Fruit fly (Drosophila melanogaster) whole organism, embryonic: ENCODE results near the gene Trl.
A peak's percentile ranks its signal among the peaks of the same experiment; 100 is the strongest.

ENCODE experiments used
- Atf-2 ChIP-seq: fragments of 200-800 bp; sonication (Bioruptor generic); optimal IDR thresholded peaks from 2 replicates; lab custom pipeline; 2016; ENCODE audit warnings: missing biosample characterization, missing genetic modification characterization
- CG10565 ChIP-seq: fragments of 200-800 bp; sonication (Bioruptor generic); optimal IDR thresholded peaks from 3 replicates; lab custom pipeline; 2016; ENCODE audit warnings: missing biosample characterization, mild to moderate bottlenecking, missing genetic modification characterization
- CG11695 ChIP-seq: fragments of 200-800 bp; sonication (Bioruptor generic); IDR thresholded peaks from 3 replicates; pipeline ENCODE4 v1.3.6; 2022; ENCODE audit warnings: missing biosample characterization, missing genetic modification characterization
- CG12155 ChIP-seq: fragments of 200-800 bp; sonication (Bioruptor generic); optimal IDR thresholded peaks from 3 replicates; lab custom pipeline; 2016; ENCODE audit warnings: missing biosample characterization, missing genetic modification characterization
- CG1233 ChIP-seq: fragments of 200-800 bp; sonication (Bioruptor generic); optimal IDR thresholded peaks from 4 replicates; lab custom pipeline; 2018; ENCODE audit warnings: missing biosample characterization, mild to moderate bottlenecking, missing genetic modification characterization
- CG13424 ChIP-seq: fragments of 200-800 bp; sonication (Bioruptor generic); optimal IDR thresholded peaks from 2 replicates; lab custom pipeline; 2019; ENCODE audit warnings: missing biosample characterization, mild to moderate bottlenecking, missing genetic modification characterization, moderate library complexity
- CG13775 ChIP-seq: fragments of 200-800 bp; sonication (Bioruptor generic); optimal IDR thresholded peaks from 3 replicates; lab custom pipeline; 2017; ENCODE audit warnings: missing biosample characterization, mild to moderate bottlenecking, missing genetic modification characterization
- CG14441 ChIP-seq: fragments of 200-800 bp; sonication (Bioruptor generic); IDR thresholded peaks from 2 replicates; pipeline ENCODE4 v1.3.6; 2022; ENCODE audit warnings: missing biosample characterization, missing genetic modification characterization
- CG14667 ChIP-seq: fragments of 200-800 bp; sonication (Bioruptor generic); IDR thresholded peaks from 2 replicates; pipeline ENCODE4 v1.3.6; 2022; ENCODE audit warnings: missing biosample characterization, missing genetic modification characterization
- CG14710 ChIP-seq: fragments of 200-800 bp; sonication (Bioruptor generic); optimal IDR thresholded peaks from 3 replicates; lab custom pipeline; 2019; ENCODE audit warnings: missing biosample characterization, mild to moderate bottlenecking, missing genetic modification characterization, moderate library complexity
- CG1603 ChIP-seq: fragments of 200-800 bp; sonication (Bioruptor generic); optimal IDR thresholded peaks from 2 replicates; lab custom pipeline; 2019; ENCODE audit warnings: missing biosample characterization, mild to moderate bottlenecking, missing genetic modification characterization, moderate library complexity
- CG17361 ChIP-seq: fragments of 200-800 bp; sonication (Bioruptor generic); IDR thresholded peaks from 3 replicates; pipeline ENCODE4 v1.3.6; 2022; ENCODE audit warnings: missing biosample characterization, missing genetic modification characterization
- CG18011 ChIP-seq: fragments of 200-800 bp; sonication (Bioruptor generic); optimal IDR thresholded peaks from 2 replicates; lab custom pipeline; 2017; ENCODE audit warnings: missing biosample characterization, missing genetic modification characterization, mild to moderate bottlenecking, moderate library complexity, missing genotype
- CG31365 ChIP-seq: fragments of 200-800 bp; sonication (Bioruptor generic); optimal IDR thresholded peaks from 2 replicates; lab custom pipeline; 2018; ENCODE audit warnings: missing biosample characterization, mild to moderate bottlenecking, missing genetic modification characterization
- CG7271 ChIP-seq: fragments of 200-800 bp; sonication (Bioruptor generic); optimal IDR thresholded peaks from 2 replicates; lab custom pipeline; 2018; ENCODE audit warnings: missing biosample characterization, mild to moderate bottlenecking, missing genetic modification characterization, moderate library complexity
- CG7745 ChIP-seq: fragments of 200-800 bp; sonication (Bioruptor generic); optimal IDR thresholded peaks from 2 replicates; lab custom pipeline; 2018; ENCODE audit warnings: missing biosample characterization, mild to moderate bottlenecking, missing genetic modification characterization, moderate library complexity
- CG9817 ChIP-seq: fragments of 200-800 bp; sonication (Bioruptor generic); optimal IDR thresholded peaks from 2 replicates; lab custom pipeline; 2018; ENCODE audit warnings: missing biosample characterization, mild to moderate bottlenecking, missing genetic modification characterization, moderate library complexity
- Dfd ChIP-seq, 2 experiments: fragments of >200 bp; optimal IDR thresholded peaks; 2 replicates each; lab custom pipeline; 2017; ENCODE audit warnings: missing biosample characterization in 2 of 2, missing genetic modification characterization in 2 of 2
- Ets65A ChIP-seq: fragments of 200-800 bp; sonication (Bioruptor generic); peaks from one replicate; lab custom pipeline; 2016; ENCODE audit warnings: missing biosample characterization, missing genetic modification characterization
- HLH3B ChIP-seq: fragments of 200-800 bp; sonication (Bioruptor generic); IDR thresholded peaks from 2 replicates; pipeline ENCODE4 v1.3.6; 2022; ENCODE audit warnings: missing biosample characterization, missing genetic modification characterization
- Hr39 ChIP-seq: fragments of >200 bp; optimal IDR thresholded peaks from 2 replicates; lab custom pipeline; 2017
- Ravus ChIP-seq: fragments of 200-800 bp; sonication (Bioruptor generic); IDR thresholded peaks from 2 replicates; pipeline ENCODE4 v1.3.6; 2022; ENCODE audit warnings: missing biosample characterization, missing genetic modification characterization
- Sox100B ChIP-seq: fragments of 200-800 bp; sonication (Bioruptor generic); optimal IDR thresholded peaks from 3 replicates; lab custom pipeline; 2018; ENCODE audit warnings: missing biosample characterization, mild to moderate bottlenecking, missing genetic modification characterization
- Sry-δ ChIP-seq: fragments of 200-800 bp; sonication (Bioruptor generic); optimal IDR thresholded peaks from 2 replicates; lab custom pipeline; 2016; ENCODE audit warnings: missing biosample characterization, missing genetic modification characterization
- Usf ChIP-seq: fragments of 200-800 bp; sonication (Bioruptor generic); optimal IDR thresholded peaks from 2 replicates; lab custom pipeline; 2017; ENCODE audit warnings: missing genotype, missing biosample characterization, missing genetic modification characterization
- bcd ChIP-seq: fragments of 200-800 bp; sonication (Bioruptor generic); optimal IDR thresholded peaks from 2 replicates; lab custom pipeline; 2017; ENCODE audit warnings: missing biosample characterization, mild to moderate bottlenecking, missing genetic modification characterization
- dmrt99B ChIP-seq: fragments of 200-800 bp; sonication (Bioruptor generic); optimal IDR thresholded peaks from 2 replicates; lab custom pipeline; 2018; ENCODE audit warnings: missing biosample characterization, mild to moderate bottlenecking, missing genetic modification characterization, moderate library complexity
- dysf ChIP-seq: fragments of 200-800 bp; sonication (Bioruptor generic); IDR thresholded peaks from 3 replicates; pipeline ENCODE4 v1.3.6; 2022; ENCODE audit warnings: missing biosample characterization, missing genetic modification characterization
- ewg ChIP-seq: fragments of 200-800 bp; sonication (Bioruptor generic); optimal IDR thresholded peaks from 3 replicates; lab custom pipeline; 2017; ENCODE audit warnings: mild to moderate bottlenecking, missing biosample characterization, missing genetic modification reagents, missing genetic modification characterization
- exex ChIP-seq: fragments of 200-800 bp; sonication (Bioruptor generic); optimal IDR thresholded peaks from 4 replicates; lab custom pipeline; 2018; ENCODE audit warnings: missing biosample characterization, mild to moderate bottlenecking, missing genetic modification characterization, moderate library complexity
- gce ChIP-seq: fragments of 200-800 bp; sonication (Bioruptor generic); IDR thresholded peaks from 3 replicates; pipeline ENCODE4 v1.3.6; 2022; ENCODE audit warnings: missing biosample characterization, missing genetic modification characterization
- jing ChIP-seq: fragments of 200-800 bp; sonication (Bioruptor generic); optimal IDR thresholded peaks from 2 replicates; lab custom pipeline; 2018; ENCODE audit warnings: missing biosample characterization, mild to moderate bottlenecking, missing genetic modification characterization
- nerfin-1 ChIP-seq: fragments of 200-800 bp; sonication (Bioruptor generic); optimal IDR thresholded peaks from 3 replicates; lab custom pipeline; 2019; ENCODE audit warnings: missing biosample characterization, mild to moderate bottlenecking, missing genetic modification characterization, moderate library complexity
- nmo ChIP-seq: fragments of 200-800 bp; sonication (Bioruptor generic); optimal IDR thresholded peaks from 2 replicates; lab custom pipeline; 2018; ENCODE audit warnings: missing biosample characterization, mild to moderate bottlenecking, missing genetic modification characterization, moderate library complexity
- pros ChIP-seq: fragments of 200-800 bp; sonication (Bioruptor generic); optimal IDR thresholded peaks from 3 replicates; lab custom pipeline; 2019; ENCODE audit warnings: missing biosample characterization, mild to moderate bottlenecking, missing genetic modification characterization, moderate library complexity
- pum ChIP-seq: fragments of 200-800 bp; sonication (Bioruptor generic); optimal IDR thresholded peaks from 2 replicates; lab custom pipeline; 2016; ENCODE audit warnings: missing biosample characterization, missing genetic modification characterization
- sim ChIP-seq: fragments of 200-800 bp; sonication (Bioruptor generic); IDR thresholded peaks from 2 replicates; pipeline ENCODE4 v1.3.6; 2022; ENCODE audit warnings: missing biosample characterization, missing genetic modification characterization
- stwl ChIP-seq: fragments of 200-800 bp; sonication (Bioruptor generic); optimal IDR thresholded peaks from 3 replicates; lab custom pipeline; 2018; ENCODE audit warnings: missing biosample characterization, mild to moderate bottlenecking, missing genetic modification characterization, moderate library complexity
- tgo ChIP-seq: fragments of 200-800 bp; sonication (Bioruptor generic); IDR thresholded peaks from 3 replicates; pipeline ENCODE4 v1.3.6; 2022; ENCODE audit warnings: missing biosample characterization, missing genetic modification characterization
- unc-4 ChIP-seq: fragments of 200-800 bp; sonication (Bioruptor generic); IDR thresholded peaks from 2 replicates; pipeline ENCODE4 v1.3.6; 2022; ENCODE audit warnings: missing biosample characterization, missing genetic modification characterization; ENCODE audit not compliant: partially characterized antibody
- zf30C ChIP-seq: fragments of 200-800 bp; sonication (Bioruptor generic); optimal IDR thresholded peaks from 3 replicates; lab custom pipeline; 2018; ENCODE audit warnings: missing biosample characterization, mild to moderate bottlenecking, missing genetic modification characterization

Gene Trl

DNA sequence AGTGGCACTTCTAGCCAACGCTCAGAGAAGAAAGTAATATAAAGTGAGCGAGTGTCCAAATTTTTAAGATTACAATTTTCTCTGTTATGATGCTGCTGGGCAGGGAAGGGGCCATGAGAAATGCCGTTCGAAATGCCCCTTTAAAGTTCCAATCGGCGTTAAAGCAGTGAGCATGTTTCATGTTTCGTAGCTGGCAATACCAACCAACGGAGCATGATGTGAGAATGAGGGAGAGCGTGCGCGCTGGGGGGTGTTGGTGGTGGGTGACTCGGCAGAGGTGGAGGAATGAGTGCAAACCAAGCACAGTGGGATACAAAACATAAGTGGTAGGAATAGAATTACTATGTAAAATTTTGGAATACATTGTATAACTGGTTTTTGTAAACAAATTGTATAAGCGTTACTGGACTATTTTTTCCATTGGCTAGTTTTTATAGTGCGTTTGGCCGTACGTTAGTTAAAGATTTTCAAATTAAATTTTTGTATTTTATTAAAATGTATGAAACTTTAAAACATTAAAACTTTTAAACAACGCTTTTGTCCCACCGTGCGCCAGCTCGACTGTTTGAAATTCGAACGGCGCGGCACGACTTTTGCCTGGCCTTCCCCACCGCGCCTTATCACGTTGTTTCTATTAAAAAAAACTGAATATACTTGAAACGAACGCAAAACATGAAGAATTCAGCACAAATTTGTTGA, 1.6 kb downstream of the Trl start (continued):
- TF ChIP-seq Usf (GFP tag; lab: Kevin White, UChicago) (peak; percentile 100), CG7745 (tag; lab: Kevin White, UChicago) (peak; percentile 87), jing (GFP tag; lab: Kevin White, UChicago) (peak; percentile 99), CG14667 (GFP tag; lab: Robert Waterston, UW) (peak; percentile 99), CG10565 (GFP tag; lab: Kevin White, UChicago) (peak; percentile 97), HLH3B (GFP tag; lab: Robert Waterston, UW) (peak; percentile 99), Atf-2 (GFP tag; lab: Kevin White, UChicago) (peak; percentile 99), CG1233 (GFP tag; lab: Kevin White, UChicago) (peak; percentile 100), CG18011 (GFP tag; lab: Kevin White, UChicago) (peak; percentile 94), gce (peak; percentile 99), CG1603 (tag; lab: Kevin White, UChicago) (peak; percentile 94), dmrt99B (tag; lab: Kevin White, UChicago) (peak; percentile 100), nerfin-1 (peak; percentile 99), Dfd (GFP tag; optimal IDR thresholded peaks at IDR 0.05; lab: Kevin White, UChicago) (peak in 1 of 2 experiments; percentile 97), bcd (GFP tag; lab: Kevin White, UChicago) (peak; percentile 100), CG14441 (GFP tag; lab: Robert Waterston, UW) (peak; percentile 99), stwl (tag; lab: Kevin White, UChicago) (peak; percentile 72), exex (tag; lab: Kevin White, UChicago) (peak; percentile 99), Sox100B (GFP tag; lab: Kevin White, UChicago) (peak; percentile 100), Ets65A (GFP tag; lab: Kevin White, UChicago) (peak; percentile 100), CG7271 (tag; lab: Kevin White, UChicago) (peak; percentile 96), Ravus (GFP tag; lab: Robert Waterston, UW) (peak; percentile 99), nmo (GFP tag; lab: Kevin White, UChicago) (peak; percentile 100), CG14710 (peak; percentile 99), CG11695 (GFP tag; lab: Robert Waterston, UW) (peak; percentile 100), unc-4 (GFP tag; lab: Robert Waterston, UW) (no peak), CG13424 (tag; lab: Kevin White, UChicago) (peak; percentile 100), Sry-δ (GFP tag; lab: Kevin White, UChicago) (peak; percentile 82), CG9817 (tag; lab: Kevin White, UChicago) (peak; percentile 100), CG13775 (peak; percentile 100), CG31365 (tag; lab: Kevin White, UChicago) (peak; percentile 93), zf30C (peak; percentile 69), pros (peak; percentile 99), Hr39 (lab: Kevin White, UChicago) (no peak), sim (peak; percentile 98), CG17361 (peak; percentile 100), pum (GFP tag; lab: Kevin White, UChicago) (peak; percentile 99), dysf (GFP tag; lab: Robert Waterston, UW) (peak; percentile 100), ewg (GFP tag; lab: Kevin White, UChicago) (peak; percentile 99), tgo (GFP tag; lab: Robert Waterston, UW) (peak; percentile 100), CG12155 (GFP tag; lab: Kevin White, UChicago) (peak; percentile 99)
- TF ChIP-seq, all 482 proteins: peak for 463
